Fruit fly (Drosophila melanogaster): ENCODE results near the gene HtrA2.

DNA sequence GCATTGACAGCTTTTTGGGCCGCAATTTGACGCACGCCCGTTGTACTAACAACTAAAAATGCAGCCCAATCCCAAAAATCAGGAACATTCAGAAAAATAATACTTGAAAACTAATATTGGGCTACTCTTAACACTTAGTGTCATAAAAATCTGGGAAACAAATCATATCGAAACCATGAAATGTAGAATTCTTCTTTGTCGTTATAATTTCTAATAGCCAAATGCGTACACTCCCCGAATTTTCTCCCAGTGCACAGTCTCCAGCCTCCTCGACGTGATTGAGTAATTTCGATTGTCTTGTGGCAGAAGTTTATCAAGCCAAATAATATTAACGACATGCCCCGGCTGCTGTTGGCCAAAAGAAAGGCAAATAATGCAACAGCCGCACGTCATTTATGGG, 17.6 kb downstream of the HtrA2 start:
- no peak for TF ChIP-seq cnc (optimal IDR thresholded peaks at IDR 0.05)
- TF ChIP-seq CG11617 (GFP tag; optimal IDR thresholded peaks at IDR 0.05), result no peak
- no peak for TF ChIP-seq ovo (GFP tag; optimal IDR thresholded peaks at IDR 0.05)
- TF ChIP-seq Crg-1 (GFP tag; optimal IDR thresholded peaks at IDR 0.05), result no peak
- TF ChIP-seq tj (GFP tag; optimal IDR thresholded peaks at IDR 0.05), result no peak

All from whole organism, adult.